Fruit fly (Drosophila melanogaster) whole organism, wandering third instar larva: ENCODE data around the gene Cap-D2.

Experiments used
- Dfd ChIP-seq: fragments of >200 bp; optimal IDR thresholded peaks from 2 replicates; lab custom pipeline; 2017; ENCODE audit warnings: missing biosample characterization, missing genetic modification characterization
- GATAd ChIP-seq: sonication (Bioruptor generic); optimal IDR thresholded peaks from 2 replicates; lab custom pipeline; 2016; ENCODE audit warnings: missing biosample characterization, missing genetic modification characterization
- Hnf4 ChIP-seq: fragments of 200-800 bp; sonication (Bioruptor generic); optimal IDR thresholded peaks from 2 replicates; lab custom pipeline; 2016; ENCODE audit warnings: missing biosample characterization, mild to moderate bottlenecking, missing genetic modification characterization
- Rel ChIP-seq, 2 experiments: fragments of 200-800 bp; sonication (Bioruptor generic) in 1 of 2; optimal IDR thresholded peaks; 2 replicates in 1 of 2; 3 replicates in 1 of 2; lab custom pipeline; 2016 to 2019; ENCODE audit warnings: mild to moderate bottlenecking in 2 of 2, missing biosample characterization in 2 of 2, missing genetic modification characterization in 2 of 2, moderate library complexity in 1 of 2
- fru ChIP-seq: fragments of 200-800 bp; sonication (Bioruptor generic); optimal IDR thresholded peaks from 3 replicates; lab custom pipeline; 2016; ENCODE audit warnings: missing biosample characterization, mild to moderate bottlenecking, missing genetic modification characterization
- h ChIP-seq: fragments of 200-800 bp; sonication (Bioruptor generic); optimal IDR thresholded peaks from 3 replicates; lab custom pipeline; 2016; ENCODE audit warnings: missing biosample characterization, mild to moderate bottlenecking, missing genetic modification characterization
- jim ChIP-seq: fragments of 175-275, 200-325 bp; sonication (Bioruptor generic); optimal IDR thresholded peaks from 2 replicates; lab custom pipeline; 2016; ENCODE audit warnings: missing biosample characterization, mild to moderate bottlenecking, missing genetic modification characterization
- pan ChIP-seq: fragments of >200 bp; optimal IDR thresholded peaks from 2 replicates; lab custom pipeline; 2017
- psq ChIP-seq: fragments of 200-800 bp; sonication (Bioruptor generic); optimal IDR thresholded peaks from 3 replicates; lab custom pipeline; 2017; ENCODE audit warnings: missing biosample characterization, mild to moderate bottlenecking, missing genetic modification characterization, moderate library complexity
- sv ChIP-seq: fragments of 200-800 bp; sonication (Bioruptor generic); optimal IDR thresholded peaks from 3 replicates; lab custom pipeline; 2016; ENCODE audit warnings: missing biosample characterization, missing genetic modification characterization

- TF ChIP-seq psq (GFP tag; lab: Kevin White, UChicago) (no peak), jim (GFP tag; lab: Kevin White, UChicago) (no peak), GATAd (no peak), Rel (GFP tag; optimal IDR thresholded peaks at IDR 0.05; lab: Kevin White, UChicago) (no peak), Rel (tag; optimal IDR thresholded peaks at IDR 0.05; lab: Kevin White, UChicago) (no peak), pan (lab: Kevin White, UChicago) (no peak), Dfd (GFP tag; lab: Kevin White, UChicago) (no peak), sv (GFP tag; lab: Kevin White, UChicago) (no peak), fru (no peak), Hnf4 (GFP tag; lab: Kevin White, UChicago) (no peak), h (GFP tag; lab: Kevin White, UChicago) (no peak)
Observed at dm6 chr3R:29708322-29708721, 32.9 kb downstream of the Cap-D2 start.
